Fruit fly (Drosophila melanogaster): Measurements from ENCODE around the gene CG32814.
A peak's percentile ranks its signal among the peaks of the same experiment; 100 is the strongest.

DNA sequence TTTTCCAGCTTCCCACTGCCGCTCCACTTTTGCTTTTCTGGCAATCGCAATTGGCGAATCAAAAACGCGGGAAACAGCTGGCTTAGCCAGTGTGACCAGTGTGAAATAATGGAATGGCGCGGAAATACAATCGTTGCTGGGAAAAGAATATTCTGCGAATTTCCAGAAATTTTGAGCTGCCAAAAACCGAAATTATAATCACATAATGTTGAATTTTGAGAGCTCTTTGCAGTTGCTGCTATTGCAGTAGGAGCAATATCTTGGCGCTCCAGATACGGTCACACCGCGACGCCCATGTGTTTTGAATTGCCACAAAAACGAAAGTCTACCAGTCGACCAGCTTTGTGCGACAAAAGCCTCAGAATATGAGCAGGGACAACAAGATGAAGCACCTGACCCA lies 4.0 kb upstream of the CG32814 start, which contains the start of the genes Cdc45 and Rpp21:
- peak; percentile 6 for TF ChIP-seq CG3032 (tag; optimal IDR thresholded peaks at IDR 0.05)
- TF ChIP-seq CG6792 (GFP tag; optimal IDR thresholded peaks at IDR 0.05) = no peak
- no peak for TF ChIP-seq CG6808 (GFP tag; optimal IDR thresholded peaks at IDR 0.05)
- TF ChIP-seq CG32006 (GFP tag; optimal IDR thresholded peaks at IDR 0.05) = no peak
- TF ChIP-seq CG6854 (GFP tag; optimal IDR thresholded peaks at IDR 0.05) = no peak
- no peak for TF ChIP-seq Hr4 (GFP tag; optimal IDR thresholded peaks at IDR 0.05)
- no peak for TF ChIP-seq OdsH (GFP tag; optimal IDR thresholded peaks at IDR 0.05)
- no peak for TF ChIP-seq esn (GFP tag; optimal IDR thresholded peaks at IDR 0.05)
- TF ChIP-seq CG8319 (GFP tag; optimal IDR thresholded peaks at IDR 0.05) = no peak

Measured in whole organism, prepupa.